Worm (Caenorhabditis elegans): ENCODE results near the gene prcc-1.

DNA sequence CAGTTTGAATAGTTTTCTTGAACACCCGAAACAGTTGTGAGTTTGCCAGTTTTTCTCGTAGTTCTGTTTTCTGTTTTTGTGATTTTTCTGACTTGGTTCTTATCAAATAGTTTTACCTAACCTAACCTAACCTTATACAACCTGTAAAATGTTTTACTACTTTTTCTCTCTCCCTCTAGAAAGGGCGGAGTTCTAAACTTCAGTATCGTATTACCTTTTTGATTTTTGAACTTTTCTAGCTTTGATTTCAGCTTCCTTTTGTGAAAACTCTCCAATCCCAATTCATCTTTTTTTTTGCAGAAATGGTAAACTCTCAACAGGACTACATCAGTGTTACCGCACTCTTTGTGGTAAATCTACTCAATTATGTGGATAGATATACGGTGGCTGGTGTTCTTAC lies 6.9 kb downstream of the prcc-1 start, which contains the start of gene spin-2:
- TF ChIP-seq pqm-1 (tag; optimal IDR thresholded peaks at IDR 0.05) = no peak
- no peak for TF ChIP-seq nhr-11 (tag; optimal IDR thresholded peaks at IDR 0.05)
- TF ChIP-seq fkh-10 (GFP tag; optimal IDR thresholded peaks at IDR 0.05) = no peak
- TF ChIP-seq pros-1 (tag; optimal IDR thresholded peaks at IDR 0.05) = no peak
- TF ChIP-seq tbx-2 (tag; optimal IDR thresholded peaks at IDR 0.05) = no peak
- no peak for TF ChIP-seq ceh-48 (tag; optimal IDR thresholded peaks at IDR 0.05)
